Worm (Caenorhabditis elegans) whole organism, L1 larva: ENCODE data around the gene srlf-9.

ENCODE experiments used
- C16A3.4 ChIP-seq: fragments of 150-350 bp; optimal IDR thresholded peaks from 2 replicates; lab custom pipeline; 2014; ENCODE audit warnings: missing biosample characterization, missing genetic modification characterization
- F16B12.6 ChIP-seq: fragments of 150-350 bp; optimal IDR thresholded peaks from 2 replicates; lab custom pipeline; 2014; ENCODE audit warnings: missing biosample characterization, missing genetic modification characterization
- Y116A8C.19 ChIP-seq: sonication (generic microtip); optimal IDR thresholded peaks from 2 replicates; lab custom pipeline; 2016; ENCODE audit warnings: missing compliant biosample characterization, missing genetic modification characterization, borderline replicate concordance
- alr-1 ChIP-seq: fragments of 200-800 bp; sonication (Bioruptor generic); optimal IDR thresholded peaks from 2 replicates; lab custom pipeline; 2018; ENCODE audit warnings: borderline replicate concordance, mild to moderate bottlenecking, missing genetic modification characterization, missing compliant biosample characterization
- ama-1 ChIP-seq: fragments of 150-350 bp; optimal IDR thresholded peaks from 2 replicates; lab custom pipeline; 2014
- blmp-1 ChIP-seq: fragments of 150-350 bp; optimal IDR thresholded peaks from 2 replicates; lab custom pipeline; 2014; ENCODE audit warnings: missing biosample characterization, missing genetic modification characterization
- ceh-8 ChIP-seq: fragments of 200-800 bp; sonication (Bioruptor generic); optimal IDR thresholded peaks from 2 replicates; lab custom pipeline; 2018; ENCODE audit warnings: mild to moderate bottlenecking, missing genetic modification characterization, moderate library complexity, missing compliant biosample characterization
- ceh-88 ChIP-seq: fragments of 200-800 bp; sonication (Bioruptor generic); IDR thresholded peaks from 2 replicates; pipeline ENCODE4 v1.3.6; 2022; ENCODE audit warnings: missing genetic modification characterization, missing compliant biosample characterization
- ceh-90 ChIP-seq: sonication (generic microtip); optimal IDR thresholded peaks from 2 replicates; lab custom pipeline; 2016; ENCODE audit warnings: missing genetic modification characterization, missing compliant biosample characterization
- dsc-1 ChIP-seq: sonication (generic microtip); optimal IDR thresholded peaks from 2 replicates; lab custom pipeline; 2016; ENCODE audit warnings: mild to moderate bottlenecking, missing genetic modification characterization, missing compliant biosample characterization
- efl-3 ChIP-seq: fragments of 200-800 bp; sonication (Bioruptor generic); optimal IDR thresholded peaks from 2 replicates; lab custom pipeline; 2018; ENCODE audit warnings: mild to moderate bottlenecking, missing genetic modification characterization, missing compliant biosample characterization
- egl-13 ChIP-seq: sonication (generic microtip); optimal IDR thresholded peaks from 2 replicates; lab custom pipeline; 2016; ENCODE audit warnings: missing genotype, missing genetic modification reagents, missing genetic modification characterization, missing compliant biosample characterization
- fkh-4 ChIP-seq: sonication (generic microtip); optimal IDR thresholded peaks from 2 replicates; lab custom pipeline; 2016; ENCODE audit warnings: missing compliant biosample characterization, missing genetic modification characterization, borderline replicate concordance
- fkh-8 ChIP-seq: sonication (generic microtip); optimal IDR thresholded peaks from 2 replicates; lab custom pipeline; 2016; ENCODE audit warnings: mild to moderate bottlenecking, missing genetic modification characterization, missing compliant biosample characterization
- fos-1 ChIP-seq: fragments of 150-350 bp; optimal IDR thresholded peaks from 2 replicates; lab custom pipeline; 2014; ENCODE audit warnings: missing biosample characterization, missing genetic modification characterization
- grh-1 ChIP-seq: fragments of 200-800 bp; sonication (Bioruptor generic); IDR thresholded peaks from 2 replicates; pipeline ENCODE4 v1.3.6; 2022; ENCODE audit warnings: missing genetic modification reagents, missing genetic modification characterization, missing compliant biosample characterization
- hpl-2 ChIP-seq: fragments of 150-350 bp; optimal IDR thresholded peaks from 2 replicates; lab custom pipeline; 2014; ENCODE audit warnings: missing biosample characterization, missing genetic modification reagents, missing genetic modification characterization
- irx-1 ChIP-seq: sonication (generic microtip); optimal IDR thresholded peaks from 2 replicates; lab custom pipeline; 2016; ENCODE audit warnings: missing genetic modification characterization, missing compliant biosample characterization
- isw-1 ChIP-seq: fragments of 200-800 bp; sonication (Bioruptor generic); IDR thresholded peaks from 2 replicates; pipeline ENCODE4 v1.3.6; 2022; ENCODE audit warnings: missing genetic modification characterization, missing compliant biosample characterization
- jun-1 ChIP-seq: fragments of 150-350 bp; optimal IDR thresholded peaks from 2 replicates; lab custom pipeline; 2014; ENCODE audit warnings: missing biosample characterization, missing genetic modification reagents, missing genetic modification characterization
- lin-13 ChIP-seq: fragments of 150-350 bp; optimal IDR thresholded peaks from 2 replicates; lab custom pipeline; 2014; ENCODE audit warnings: missing biosample characterization, missing genetic modification reagents, missing genetic modification characterization
- lin-14 ChIP-seq: fragments of 200-800 bp; sonication (Bioruptor generic); optimal IDR thresholded peaks from 2 replicates; lab custom pipeline; 2018; ENCODE audit warnings: mild to moderate bottlenecking, missing genetic modification characterization, moderate library complexity, missing compliant biosample characterization
- lsy-2 ChIP-seq, 2 experiments: fragments of 150-350 bp; optimal IDR thresholded peaks; 2 replicates each; lab custom pipeline; 2014; ENCODE audit warnings: missing biosample characterization in 2 of 2, missing genetic modification characterization in 2 of 2
- mef-2 ChIP-seq: fragments of 150-350 bp; optimal IDR thresholded peaks from 2 replicates; lab custom pipeline; 2014; ENCODE audit warnings: missing biosample characterization, missing genetic modification characterization
- nhr-12 ChIP-seq: sonication (generic microtip); optimal IDR thresholded peaks from 2 replicates; lab custom pipeline; 2017; ENCODE audit warnings: missing biosample characterization, missing genetic modification characterization
- nhr-19 ChIP-seq: fragments of 200-800 bp; sonication (Bioruptor generic); conservative IDR thresholded peaks from 2 replicates; pipeline ENCODE4 v1.3.6; 2022; ENCODE audit warnings: missing genetic modification characterization, missing compliant biosample characterization
- nhr-20 ChIP-seq: sonication (generic microtip); optimal IDR thresholded peaks from 2 replicates; lab custom pipeline; 2016; ENCODE audit warnings: mild to moderate bottlenecking, missing genetic modification characterization, missing compliant biosample characterization
- nhr-237 ChIP-seq: fragments of 150-350 bp; optimal IDR thresholded peaks from 2 replicates; lab custom pipeline; 2014; ENCODE audit warnings: missing biosample characterization, missing genetic modification characterization
- nhr-28 ChIP-seq: fragments of 150-350 bp; optimal IDR thresholded peaks from 2 replicates; lab custom pipeline; 2014; ENCODE audit warnings: missing biosample characterization, missing genetic modification characterization
- nhr-47 ChIP-seq: sonication (generic microtip); optimal IDR thresholded peaks from 2 replicates; lab custom pipeline; 2016; ENCODE audit warnings: mild to moderate bottlenecking, missing genetic modification characterization, moderate library complexity, missing compliant biosample characterization
- nhr-71 ChIP-seq: sonication (generic microtip); optimal IDR thresholded peaks from 2 replicates; lab custom pipeline; 2016; ENCODE audit warnings: mild to moderate bottlenecking, missing genetic modification characterization, moderate library complexity, missing compliant biosample characterization
- pag-3 ChIP-seq: sonication (generic microtip); optimal IDR thresholded peaks from 2 replicates; lab custom pipeline; 2017; ENCODE audit warnings: missing genetic modification characterization, mild to moderate bottlenecking, missing compliant biosample characterization, antibody characterized with exemption, borderline replicate concordance; ENCODE audit not compliant: insufficient read depth
- skn-1 ChIP-seq: fragments of 150-350 bp; optimal IDR thresholded peaks from 2 replicates; lab custom pipeline; 2014; ENCODE audit warnings: missing biosample characterization, missing genetic modification characterization
- snu-23 ChIP-seq: sonication (generic microtip); optimal IDR thresholded peaks from 2 replicates; lab custom pipeline; 2016; ENCODE audit warnings: missing genetic modification characterization, missing compliant biosample characterization
- sox-4 ChIP-seq: sonication (generic microtip); optimal IDR thresholded peaks from 2 replicates; lab custom pipeline; 2016; ENCODE audit warnings: missing genetic modification characterization, missing compliant biosample characterization
- sup-37 ChIP-seq: fragments of 200-800 bp; sonication (Bioruptor generic); optimal IDR thresholded peaks from 2 replicates; lab custom pipeline; 2018; ENCODE audit warnings: mild to moderate bottlenecking, missing genetic modification characterization, missing compliant biosample characterization
- swsn-7 ChIP-seq: sonication (generic microtip); optimal IDR thresholded peaks from 2 replicates; lab custom pipeline; 2016; ENCODE audit warnings: missing genetic modification characterization, missing compliant biosample characterization
- tbx-2 ChIP-seq: sonication (generic microtip); optimal IDR thresholded peaks from 2 replicates; lab custom pipeline; 2016; ENCODE audit warnings: missing genetic modification characterization, missing compliant biosample characterization
- tlp-1 ChIP-seq: fragments of 150-350 bp; optimal IDR thresholded peaks from 2 replicates; lab custom pipeline; 2014; ENCODE audit warnings: missing biosample characterization, missing genetic modification characterization
- unc-130 ChIP-seq: fragments of 150-350 bp; optimal IDR thresholded peaks from 2 replicates; lab custom pipeline; 2017; ENCODE audit warnings: missing biosample characterization, missing genetic modification characterization, inconsistent platforms
- unc-30 ChIP-seq: sonication (generic microtip); optimal IDR thresholded peaks from 2 replicates; lab custom pipeline; 2017; ENCODE audit warnings: missing biosample characterization, missing genetic modification characterization
- unc-98 ChIP-seq: fragments of 200-800 bp; sonication (Bioruptor generic); IDR thresholded peaks from 2 replicates; pipeline ENCODE4 v1.3.6; 2022; ENCODE audit warnings: missing genetic modification characterization, missing compliant biosample characterization
- xbp-1 ChIP-seq: sonication (generic microtip); optimal IDR thresholded peaks from 2 replicates; lab custom pipeline; 2016; ENCODE audit warnings: missing genetic modification characterization, missing compliant biosample characterization
- zag-1 ChIP-seq: fragments of 150-350 bp; optimal IDR thresholded peaks from 2 replicates; lab custom pipeline; 2014; ENCODE audit warnings: missing biosample characterization, missing genetic modification characterization
- ztf-4 ChIP-seq: fragments of 150-350 bp; optimal IDR thresholded peaks from 2 replicates; lab custom pipeline; 2014; ENCODE audit warnings: missing biosample characterization, missing genetic modification characterization

Gene srlf-9

DNA sequence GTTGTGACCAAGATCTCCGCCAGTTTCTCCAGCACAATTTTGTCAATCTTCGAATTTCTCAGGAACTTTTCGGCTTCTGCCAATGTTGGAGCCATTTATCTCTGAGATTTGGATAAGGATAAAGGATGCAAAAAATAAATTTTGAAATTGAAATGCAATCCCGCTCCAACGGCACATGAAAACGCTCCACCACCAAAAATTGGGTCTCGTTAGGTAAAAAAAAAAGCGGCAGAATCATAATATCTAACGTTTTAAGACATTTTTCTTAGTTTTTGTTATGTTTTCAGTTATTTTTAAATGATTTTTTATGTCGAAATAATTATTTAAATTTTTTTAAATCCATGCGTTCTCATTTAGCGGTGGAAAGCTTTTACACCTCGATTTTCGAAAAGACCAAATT is 32.8 kb upstream of the srlf-9 start, which contains the start of gene F45G2.7:
TSS of gene F45G2.7 (minus strand) at position 101 of the 400 bp plus-strand sequence.
- TF ChIP-seq nhr-20 (tag; lab: Kevin White, UChicago) (no peak), blmp-1 (tag; lab: Kevin White, UChicago) (no peak), ceh-88 (no peak)

DNA sequence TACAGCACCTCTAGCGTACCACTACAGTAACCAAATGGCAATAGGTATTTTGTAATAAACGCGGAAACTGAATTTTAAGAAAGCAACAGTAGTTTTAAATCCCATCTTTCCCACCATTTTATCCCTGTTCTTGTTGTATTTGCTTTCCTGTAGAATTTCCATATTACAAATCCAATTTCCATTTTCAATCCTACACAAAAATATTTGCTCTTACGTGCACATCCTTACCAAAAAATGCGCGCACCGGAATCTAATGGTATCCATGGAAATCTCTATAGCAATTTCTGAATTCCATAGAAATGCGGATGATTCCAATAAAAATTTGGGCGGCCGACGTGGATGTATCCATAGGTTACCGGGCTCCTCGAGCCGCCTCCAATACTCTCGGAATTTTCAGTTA is 28.6 kb upstream of the srlf-9 start, which contains the start of gene trf-1:
TSS of gene trf-1 (plus strand) at position 301 of the 400 bp plus-strand sequence.
- TF ChIP-seq fkh-4 (tag; lab: Kevin White, UChicago) (no peak), pag-3 (tag; lab: Kevin White, UChicago) (no peak), lin-13 (GFP tag; lab: Kevin White, UChicago) (no peak), grh-1 (GFP tag; lab: Robert Waterston, UW) (no peak), lsy-2 (tag; optimal IDR thresholded peaks at IDR 0.05; lab: Kevin White, UChicago) (no peak), ama-1 (lab: Kevin White, UChicago) (no peak), mef-2 (tag; lab: Kevin White, UChicago) (no peak), alr-1 (tag; lab: Kevin White, UChicago) (no peak), sox-4 (tag; lab: Kevin White, UChicago) (no peak), C16A3.4 (no peak), efl-3 (GFP tag; lab: Kevin White, UChicago) (no peak)

DNA sequence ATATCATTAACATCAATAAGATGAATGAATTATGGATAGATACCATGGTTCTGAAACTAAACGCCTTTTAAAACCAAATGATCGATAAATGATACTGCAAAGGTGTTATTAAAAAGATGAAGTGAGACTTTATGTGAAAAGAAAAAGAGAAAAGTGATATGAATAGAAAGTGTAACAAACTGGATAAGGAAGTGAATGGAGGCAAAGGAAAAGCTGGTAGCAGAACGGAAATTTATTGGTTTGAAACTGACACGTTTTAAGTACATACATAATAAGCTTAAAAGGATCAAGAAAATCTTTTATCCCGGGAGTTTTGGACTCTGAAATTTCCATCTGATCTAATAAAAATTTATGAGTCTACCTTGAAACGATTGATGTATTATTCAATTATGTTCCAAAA is 28.1 kb upstream of the srlf-9 start, which contains the start of gene bli-5:
TSS of gene bli-5 (minus strand) at position 101 of the 400 bp plus-strand sequence.
- TF ChIP-seq dsc-1 (tag; lab: Kevin White, UChicago) (no peak), lin-14 (GFP tag; lab: Kevin White, UChicago) (no peak), snu-23 (GFP tag; lab: Kevin White, UChicago) (no peak), sox-4 (tag; lab: Kevin White, UChicago) (no peak)

DNA sequence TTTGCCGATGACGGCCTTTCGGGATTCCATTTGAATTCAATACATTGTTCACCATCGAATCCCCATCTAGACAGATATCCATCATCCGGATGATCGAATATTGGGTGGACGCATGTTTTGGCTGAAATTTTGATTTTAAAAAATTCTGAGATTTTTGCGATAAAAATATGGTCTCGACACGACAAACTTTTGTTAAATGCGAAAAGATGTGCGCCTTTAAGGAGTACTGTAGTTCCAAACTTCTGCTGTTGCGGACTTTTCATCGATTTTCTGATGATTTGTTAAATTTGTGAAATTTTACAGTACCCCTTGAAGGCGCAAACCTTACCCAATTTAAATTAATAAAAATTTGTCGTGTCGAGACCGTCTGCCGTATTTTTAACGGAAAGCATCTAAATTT is 26.2 kb upstream of the srlf-9 start:
- TF ChIP-seq isw-1 (GFP tag; lab: Robert Waterston, UW) (no peak), lin-14 (GFP tag; lab: Kevin White, UChicago) (no peak)

DNA sequence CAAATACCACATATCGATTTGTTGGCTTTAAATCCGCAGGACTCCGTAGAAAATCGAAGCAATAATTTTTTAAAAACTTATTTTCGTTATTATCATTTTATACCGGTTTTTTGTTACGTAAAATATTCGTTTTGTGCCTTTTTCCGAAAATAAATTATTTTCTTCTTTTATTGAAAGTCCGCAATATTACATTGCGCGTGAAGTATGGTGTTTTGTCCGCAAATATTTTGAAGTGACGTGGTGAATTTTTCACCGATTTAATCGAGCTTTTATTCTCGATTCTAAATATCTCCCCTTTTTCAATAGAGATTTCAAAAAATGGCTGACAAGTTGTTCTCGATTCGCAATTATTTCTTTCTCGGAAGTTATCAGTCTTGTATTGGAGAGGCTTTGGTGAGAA is 24.5 kb upstream of the srlf-9 start, which contains the start of gene cope-1:
TSS of gene cope-1 (plus strand) at position 229 of the 400 bp plus-strand sequence.
- no peak for TF ChIP-seq hpl-2 (GFP tag; lab: Kevin White, UChicago)
- no peak for TF ChIP-seq fkh-8 (tag; lab: Kevin White, UChicago)
- peak; percentile 20 for TF ChIP-seq xbp-1 (tag; lab: Kevin White, UChicago)
- no peak for TF ChIP-seq mef-2 (tag; lab: Kevin White, UChicago)
- no peak for TF ChIP-seq ceh-90 (tag; lab: Kevin White, UChicago)
- no peak for TF ChIP-seq ceh-8
- no peak for TF ChIP-seq zag-1 (tag; lab: Kevin White, UChicago)
- TF ChIP-seq swsn-7 (tag; lab: Kevin White, UChicago) = peak; percentile 11
- TF ChIP-seq tlp-1 (tag; lab: Kevin White, UChicago) = no peak
- TF ChIP-seq nhr-19 = no peak
- TF ChIP-seq efl-3 (GFP tag; lab: Kevin White, UChicago) = no peak
- no peak for TF ChIP-seq Y116A8C.19
- TF ChIP-seq irx-1 (tag; lab: Kevin White, UChicago) = no peak
- no peak for TF ChIP-seq lin-13 (GFP tag; lab: Kevin White, UChicago)
- no peak for TF ChIP-seq unc-30 (tag; lab: Kevin White, UChicago)
- no peak for TF ChIP-seq nhr-12
- peak; percentile 22 to 69 for TF ChIP-seq lsy-2 (tag; optimal IDR thresholded peaks at IDR 0.05; lab: Kevin White, UChicago)
- no peak for TF ChIP-seq lin-14 (GFP tag; lab: Kevin White, UChicago)
- no peak for TF ChIP-seq nhr-237 (tag; lab: Kevin White, UChicago)
- no peak for TF ChIP-seq fos-1 (tag; lab: Kevin White, UChicago)
- peak; percentile 81 for TF ChIP-seq F16B12.6
- TF ChIP-seq nhr-28 = no peak
- TF ChIP-seq unc-130 (tag; lab: Kevin White, UChicago) = no peak
- peak; percentile 43 for TF ChIP-seq nhr-47
- TF ChIP-seq ztf-4 = no peak
- TF ChIP-seq unc-98 (GFP tag; lab: Robert Waterston, UW) = no peak
- TF ChIP-seq sup-37 (GFP tag; lab: Kevin White, UChicago) = no peak
- TF ChIP-seq pag-3 (tag; lab: Kevin White, UChicago) = no peak
- TF ChIP-seq tbx-2 (tag; lab: Kevin White, UChicago) = no peak
- TF ChIP-seq skn-1 (tag; lab: Kevin White, UChicago) = no peak
- no peak for TF ChIP-seq egl-13 (tag; lab: Kevin White, UChicago)
- peak; percentile 47 for TF ChIP-seq blmp-1 (tag; lab: Kevin White, UChicago)
- peak; percentile 30 for TF ChIP-seq nhr-71
- TF ChIP-seq jun-1 (tag; lab: Kevin White, UChicago) = no peak
